Fruit fly (Drosophila melanogaster) whole organism, embryonic: ENCODE results near the gene CG18766.

ENCODE experiments used
- Antp ChIP-seq: fragments of 200-800 bp; sonication (Bioruptor generic); optimal IDR thresholded peaks from 3 replicates; lab custom pipeline; 2016; ENCODE audit warnings: missing biosample characterization, missing genetic modification characterization
- B-H1 ChIP-seq: fragments of 200-800 bp; sonication (Bioruptor generic); IDR thresholded peaks from 3 replicates; pipeline ENCODE4 v1.3.6; 2022; ENCODE audit warnings: missing biosample characterization, missing genetic modification characterization
- CG10654 ChIP-seq: fragments of 200-800 bp; sonication (Bioruptor generic); optimal IDR thresholded peaks from 2 replicates; lab custom pipeline; 2016; ENCODE audit warnings: missing biosample characterization, missing genetic modification characterization
- CG10959 ChIP-seq: fragments of 200-800 bp; sonication (Bioruptor generic); IDR thresholded peaks from 2 replicates; pipeline ENCODE4 v1.3.6; 2022; ENCODE audit warnings: missing biosample characterization, missing genetic modification characterization
- CG11504 ChIP-seq: fragments of 200-800 bp; sonication (Bioruptor generic); optimal IDR thresholded peaks from 3 replicates; lab custom pipeline; 2019; ENCODE audit warnings: missing biosample characterization, mild to moderate bottlenecking, missing genetic modification characterization, moderate library complexity
- CG11695 ChIP-seq: fragments of 200-800 bp; sonication (Bioruptor generic); IDR thresholded peaks from 3 replicates; pipeline ENCODE4 v1.3.6; 2022; ENCODE audit warnings: missing biosample characterization, missing genetic modification characterization
- CG15601 ChIP-seq: fragments of 200-800 bp; sonication (Bioruptor generic); optimal IDR thresholded peaks from 3 replicates; lab custom pipeline; 2019; ENCODE audit warnings: missing biosample characterization, mild to moderate bottlenecking, missing genetic modification characterization, moderate library complexity
- CG17328 ChIP-seq: fragments of 200-800 bp; sonication (Bioruptor generic); IDR thresholded peaks from 2 replicates; pipeline ENCODE4 v1.3.6; 2022; ENCODE audit warnings: missing biosample characterization, missing genetic modification characterization
- CG17359 ChIP-seq: fragments of 200-800 bp; sonication (Bioruptor generic); optimal IDR thresholded peaks from 3 replicates; lab custom pipeline; 2018; ENCODE audit warnings: missing biosample characterization, mild to moderate bottlenecking, missing genetic modification characterization, moderate library complexity
- CG2116 ChIP-seq: fragments of 200-800 bp; sonication (Bioruptor generic); optimal IDR thresholded peaks from 3 replicates; lab custom pipeline; 2018; ENCODE audit warnings: missing biosample characterization, mild to moderate bottlenecking, missing genetic modification characterization
- CG2712 ChIP-seq: fragments of 200-800 bp; optimal IDR thresholded peaks from 3 replicates; lab custom pipeline; 2019; ENCODE audit warnings: missing biosample characterization, mild to moderate bottlenecking, missing genetic modification characterization, moderate library complexity
- CG33557 ChIP-seq: fragments of 200-800 bp; sonication (Bioruptor generic); optimal IDR thresholded peaks from 2 replicates; lab custom pipeline; 2019; ENCODE audit warnings: missing biosample characterization, mild to moderate bottlenecking, missing genetic modification characterization, moderate library complexity
- CG34422 ChIP-seq: fragments of 200-800 bp; sonication (Bioruptor generic); IDR thresholded peaks from 3 replicates; pipeline ENCODE4 v1.3.6; 2022; ENCODE audit warnings: missing biosample characterization, missing genetic modification characterization
- CG3838 ChIP-seq: fragments of 200-800 bp; sonication (Bioruptor generic); optimal IDR thresholded peaks from 3 replicates; lab custom pipeline; 2016; ENCODE audit warnings: missing biosample characterization, missing genetic modification characterization
- CG4707 ChIP-seq: fragments of 200-800 bp; sonication (Bioruptor generic); optimal IDR thresholded peaks from 2 replicates; lab custom pipeline; 2018; ENCODE audit warnings: missing biosample characterization, mild to moderate bottlenecking, missing genetic modification characterization, moderate library complexity
- CG5180 ChIP-seq: fragments of 200-800 bp; sonication (Bioruptor generic); optimal IDR thresholded peaks from 3 replicates; lab custom pipeline; 2017; ENCODE audit warnings: missing biosample characterization, missing genetic modification characterization, mild to moderate bottlenecking, moderate library complexity, missing genetic modification reagents
- CG6765 ChIP-seq: fragments of 200-800 bp; sonication (Bioruptor generic); optimal IDR thresholded peaks from 3 replicates; lab custom pipeline; 2017; ENCODE audit warnings: missing biosample characterization, mild to moderate bottlenecking, missing genetic modification characterization
- CG7271 ChIP-seq: fragments of 200-800 bp; sonication (Bioruptor generic); optimal IDR thresholded peaks from 2 replicates; lab custom pipeline; 2018; ENCODE audit warnings: missing biosample characterization, mild to moderate bottlenecking, missing genetic modification characterization, moderate library complexity
- CG8281 ChIP-seq: fragments of 200-800 bp; sonication (Bioruptor generic); optimal IDR thresholded peaks from 2 replicates; lab custom pipeline; 2018; ENCODE audit warnings: missing biosample characterization, mild to moderate bottlenecking, missing genetic modification characterization, moderate library complexity
- CHES-1-like ChIP-seq: fragments of 200-800 bp; sonication (Bioruptor generic); optimal IDR thresholded peaks from 2 replicates; lab custom pipeline; 2016; ENCODE audit warnings: missing biosample characterization, missing genetic modification characterization
- Ets97D ChIP-seq: fragments of 200-800 bp; sonication (Bioruptor generic); optimal IDR thresholded peaks from 3 replicates; lab custom pipeline; 2016; ENCODE audit warnings: missing biosample characterization, missing genetic modification characterization
- HHEX ChIP-seq: fragments of 200-800 bp; sonication (Bioruptor generic); optimal IDR thresholded peaks from 3 replicates; lab custom pipeline; 2017; ENCODE audit warnings: missing biosample characterization, mild to moderate bottlenecking, missing genetic modification characterization, missing genetic modification reagents
- Hey ChIP-seq: fragments of 200-800 bp; sonication (Bioruptor generic); optimal IDR thresholded peaks from 3 replicates; lab custom pipeline; 2018; ENCODE audit warnings: missing biosample characterization, mild to moderate bottlenecking, missing genetic modification characterization
- Hr51 ChIP-seq, 2 experiments: fragments of 200-800 bp; sonication (Bioruptor generic); optimal IDR thresholded peaks; 2 replicates in 1 of 2; 3 replicates in 1 of 2; lab custom pipeline; 2016 to 2018; ENCODE audit warnings: missing biosample characterization in 2 of 2, missing genetic modification characterization in 2 of 2, mild to moderate bottlenecking in 1 of 2, moderate library complexity in 1 of 2
- Hr78 ChIP-seq, 2 experiments: fragments of 200-800 bp in 1 of 2; fragments of >200 bp in 1 of 2; sonication (Bioruptor generic) in 1 of 2; optimal IDR thresholded peaks; 2 replicates each; lab custom pipeline; 2017 to 2019; ENCODE audit warnings: missing biosample characterization in 2 of 2, missing genetic modification characterization in 2 of 2, mild to moderate bottlenecking in 1 of 2, moderate library complexity in 1 of 2
- Nf-YA ChIP-seq: fragments of 200-800 bp; sonication (Bioruptor generic); IDR thresholded peaks from 2 replicates; pipeline ENCODE4 v1.3.6; 2022; ENCODE audit warnings: missing biosample characterization, missing genetic modification characterization
- PHDP ChIP-seq: fragments of 200-800 bp; sonication (Bioruptor generic); optimal IDR thresholded peaks from 3 replicates; lab custom pipeline; 2018; ENCODE audit warnings: missing biosample characterization, mild to moderate bottlenecking, missing genetic modification characterization, moderate library complexity
- Side ChIP-seq: fragments of 200-800 bp; sonication (Bioruptor generic); optimal IDR thresholded peaks from 2 replicates; lab custom pipeline; 2016; ENCODE audit warnings: missing biosample characterization, missing genetic modification characterization
- Sry-δ ChIP-seq: fragments of 200-800 bp; sonication (Bioruptor generic); optimal IDR thresholded peaks from 2 replicates; lab custom pipeline; 2016; ENCODE audit warnings: missing biosample characterization, missing genetic modification characterization
- ac ChIP-seq: fragments of 200-800 bp; sonication (Bioruptor generic); optimal IDR thresholded peaks from 3 replicates; lab custom pipeline; 2017; ENCODE audit warnings: missing biosample characterization, mild to moderate bottlenecking, missing genetic modification characterization
- al ChIP-seq: fragments of 200-800 bp; sonication (Bioruptor generic); IDR thresholded peaks from 2 replicates; pipeline ENCODE4 v1.3.6; 2022; ENCODE audit warnings: missing biosample characterization, missing genetic modification characterization
- bsh ChIP-seq, 2 experiments: fragments of 200-800 bp; sonication (Bioruptor generic); optimal IDR thresholded peaks; 2 replicates each; lab custom pipeline; 2017 to 2018; ENCODE audit warnings: mild to moderate bottlenecking in 2 of 2, missing biosample characterization in 2 of 2, missing genetic modification characterization in 2 of 2, moderate library complexity in 1 of 2
- btn ChIP-seq: fragments of 200-800 bp; sonication (Bioruptor generic); optimal IDR thresholded peaks from 2 replicates; lab custom pipeline; 2016; ENCODE audit warnings: missing biosample characterization, missing genetic modification characterization
- ci ChIP-seq: fragments of 200-800 bp; sonication (Bioruptor generic); IDR thresholded peaks from 3 replicates; pipeline ENCODE4 v1.3.6; 2022; ENCODE audit warnings: missing biosample characterization, missing genetic modification characterization
- corto ChIP-seq: fragments of 200-800 bp; sonication (Bioruptor generic); optimal IDR thresholded peaks from 2 replicates; lab custom pipeline; 2016; ENCODE audit warnings: missing biosample characterization, mild to moderate bottlenecking, missing genetic modification characterization, moderate library complexity
- gce ChIP-seq: fragments of 200-800 bp; sonication (Bioruptor generic); IDR thresholded peaks from 3 replicates; pipeline ENCODE4 v1.3.6; 2022; ENCODE audit warnings: missing biosample characterization, missing genetic modification characterization
- kni ChIP-seq: fragments of 200-800 bp; sonication (Bioruptor generic); optimal IDR thresholded peaks from 3 replicates; lab custom pipeline; 2017; ENCODE audit warnings: mild to moderate bottlenecking, missing biosample characterization, missing genetic modification reagents, missing genetic modification characterization
- knrl ChIP-seq: fragments of 200-800 bp; sonication (Bioruptor generic); IDR thresholded peaks from 3 replicates; pipeline ENCODE4 v1.3.6; 2022; ENCODE audit warnings: missing biosample characterization, missing genetic modification characterization; ENCODE audit not compliant: partially characterized antibody
- pho ChIP-seq: fragments of 200-800 bp; sonication (Bioruptor generic); optimal IDR thresholded peaks from 2 replicates; lab custom pipeline; 2016; ENCODE audit warnings: missing biosample characterization, missing genetic modification characterization
- prd ChIP-seq, 3 experiments: fragments of >200 bp in 2 of 3; fragments of 200-800 bp in 1 of 3; sonication (Bioruptor generic) in 1 of 3; optimal IDR thresholded peaks in 2 of 3; IDR thresholded peaks in 1 of 3; 2 replicates in 2 of 3; 3 replicates in 1 of 3; pipeline versions ENCODE4 v1.3.6 to Lab custom; 2017 to 2022; ENCODE audit warnings: missing biosample characterization in 1 of 3, missing genetic modification characterization in 1 of 3
- pum ChIP-seq: fragments of 200-800 bp; sonication (Bioruptor generic); optimal IDR thresholded peaks from 2 replicates; lab custom pipeline; 2016; ENCODE audit warnings: missing biosample characterization, missing genetic modification characterization
- sens-2 ChIP-seq: fragments of 200-800 bp; sonication (Bioruptor generic); IDR thresholded peaks from 2 replicates; pipeline ENCODE4 v1.3.6; 2022; ENCODE audit warnings: missing biosample characterization, missing genetic modification characterization
- sqz ChIP-seq: fragments of 200-800 bp; sonication (Bioruptor generic); optimal IDR thresholded peaks from 3 replicates; lab custom pipeline; 2018; ENCODE audit warnings: missing biosample characterization, mild to moderate bottlenecking, missing genetic modification characterization
- tio ChIP-seq: fragments of 200-800 bp; sonication (Bioruptor generic); optimal IDR thresholded peaks from 2 replicates; lab custom pipeline; 2017; ENCODE audit warnings: missing biosample characterization, missing genetic modification characterization, inconsistent platforms
- tll ChIP-seq, 2 experiments: fragments of 200-800 bp in 1 of 2; fragments of >200 bp in 1 of 2; sonication (Bioruptor generic) in 1 of 2; optimal IDR thresholded peaks; 2 replicates each; lab custom pipeline; 2017 to 2019; ENCODE audit warnings: missing biosample characterization in 2 of 2, missing genetic modification characterization in 2 of 2, mild to moderate bottlenecking in 1 of 2, moderate library complexity in 1 of 2
- unpg ChIP-seq: fragments of 200-800 bp; sonication (Bioruptor generic); optimal IDR thresholded peaks from 3 replicates; lab custom pipeline; 2018; ENCODE audit warnings: missing biosample characterization, mild to moderate bottlenecking, missing genetic modification characterization, moderate library complexity
- zfh2 ChIP-seq: fragments of 200-800 bp; sonication (Bioruptor generic); optimal IDR thresholded peaks from 2 replicates; lab custom pipeline; 2016; ENCODE audit warnings: missing biosample characterization, missing genetic modification characterization

Gene CG18766

DNA sequence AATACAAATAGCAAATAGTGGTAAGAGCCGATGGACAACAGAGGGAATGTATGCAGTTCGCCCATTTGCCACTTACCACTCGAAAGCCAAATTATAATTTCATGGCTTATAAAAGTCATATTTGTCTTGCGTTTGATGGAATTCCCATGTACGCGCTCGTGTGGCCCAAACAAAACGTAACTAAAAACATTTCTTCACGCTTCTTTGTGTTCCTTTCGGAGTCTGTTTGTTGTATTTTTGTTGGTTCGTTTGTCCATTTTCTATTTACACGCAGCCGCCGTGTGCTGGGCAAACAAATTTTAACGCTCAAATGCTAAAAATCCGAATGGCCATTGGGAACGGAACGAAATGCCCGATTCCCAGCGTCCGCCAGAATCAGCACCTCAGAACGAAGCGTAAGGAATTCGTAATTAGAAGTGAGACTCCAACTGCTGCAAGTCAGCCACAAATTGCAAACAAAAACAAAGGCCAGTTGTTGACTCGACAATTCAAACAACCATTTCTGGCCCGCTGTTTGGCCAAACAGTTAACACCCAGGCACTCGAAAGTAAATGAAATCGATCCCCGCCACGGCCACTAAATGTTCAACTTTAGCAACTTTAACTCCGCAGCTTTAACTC lies 36.2 kb downstream of the CG18766 start (continued):
- peak; percentile 24 for TF ChIP-seq CG11504
- no peak for TF ChIP-seq zfh2 (GFP tag; lab: Kevin White, UChicago)
- peak; percentile 4 for TF ChIP-seq CG2116 (GFP tag; lab: Kevin White, UChicago)
- TF ChIP-seq Sry-δ = peak; percentile 19
- TF ChIP-seq sens-2 (GFP tag; lab: Robert Waterston, UW) = no peak
- peak; percentile 49 for TF ChIP-seq CG5180 (GFP tag; lab: Kevin White, UChicago)
- peak; percentile 36 for TF ChIP-seq btn (GFP tag; lab: Kevin White, UChicago)
- peak; percentile 25 for TF ChIP-seq CG6765 (GFP tag; lab: Kevin White, UChicago)
- peak; percentile 89 for TF ChIP-seq kni (GFP tag; lab: Kevin White, UChicago)
- 0 out of 2 replicates have a peak, but pooled peaks have one; percentile 16 for TF ChIP-seq CG10959
- no peak for TF ChIP-seq CG34422
- peak; percentile 22 for TF ChIP-seq CG8281 (tag; lab: Kevin White, UChicago)
- TF ChIP-seq Side = peak; percentile 48
- TF ChIP-seq ci (GFP tag; lab: Robert Waterston, UW) = peak; percentile 67; the same call in 2 of the 3 replicates
- peak; percentile 76 for TF ChIP-seq CG7271 (tag; lab: Kevin White, UChicago)
- no peak for TF ChIP-seq Hey (tag; lab: Kevin White, UChicago)
- TF ChIP-seq Hr78 (GFP tag; optimal IDR thresholded peaks at IDR 0.05; lab: Kevin White, UChicago) = no peak
- TF ChIP-seq gce (GFP tag; lab: Robert Waterston, UW) = peak; percentile 70; the same call in 1 of the 3 replicates
- no peak for TF ChIP-seq tio (GFP tag; lab: Kevin White, UChicago)
- TF ChIP-seq CG3838 (GFP tag; lab: Kevin White, UChicago) = no peak
- peak; percentile 1 for TF ChIP-seq Antp
- no peak for TF ChIP-seq Ets97D (GFP tag; lab: Kevin White, UChicago)
- peak in 1 of 2 experiments; percentile 46 for TF ChIP-seq bsh (GFP tag; optimal IDR thresholded peaks at IDR 0.05; lab: Kevin White, UChicago)
- TF ChIP-seq CG4707 (GFP tag; lab: Kevin White, UChicago) = peak; percentile 8
- TF ChIP-seq HHEX (GFP tag; lab: Kevin White, UChicago) = peak; percentile 46
- peak; percentile 60 for TF ChIP-seq CG17359 (tag; lab: Kevin White, UChicago)
- TF ChIP-seq CG2712 (tag; lab: Kevin White, UChicago) = peak; percentile 20
- TF ChIP-seq unpg (GFP tag; lab: Kevin White, UChicago) = peak; percentile 4
- TF ChIP-seq CG17328 (GFP tag; lab: Robert Waterston, UW) = peak; percentile 47; the same call in 1 of the 2 replicates
- TF ChIP-seq tll (GFP tag; optimal IDR thresholded peaks at IDR 0.05; lab: Kevin White, UChicago) = peak in 1 of 2 experiments; percentile 90
- peak; percentile 33; the same call in 1 of the 3 replicates for TF ChIP-seq B-H1 (GFP tag; lab: Robert Waterston, UW)
- TF ChIP-seq CG15601 (tag; lab: Kevin White, UChicago) = peak; percentile 62
- TF ChIP-seq CG10654 (GFP tag; lab: Kevin White, UChicago) = peak; percentile 28
- peak; percentile 15 for TF ChIP-seq ac (GFP tag; lab: Kevin White, UChicago)
- TF ChIP-seq prd (optimal IDR thresholded peaks at IDR 0.05; lab: Kevin White, UChicago) = no peak
- TF ChIP-seq prd (GFP tag; IDR thresholded peaks at IDR 0.05; lab: Robert Waterston, UW) = peak; percentile 59
- peak; percentile 19 for TF ChIP-seq pho (GFP tag; lab: Kevin White, UChicago)
- TF ChIP-seq CG33557 (GFP tag; lab: Kevin White, UChicago) = peak; percentile 64
- no peak for TF ChIP-seq knrl (GFP tag; lab: Robert Waterston, UW)
- peak in 1 of 2 experiments; percentile 24 for TF ChIP-seq Hr51 (GFP tag; optimal IDR thresholded peaks at IDR 0.05; lab: Kevin White, UChicago)
- TF ChIP-seq PHDP (tag; lab: Kevin White, UChicago) = peak; percentile 18
- TF ChIP-seq CHES-1-like (GFP tag; lab: Kevin White, UChicago) = peak; percentile 37
- peak; percentile 17 for TF ChIP-seq pum (GFP tag; lab: Kevin White, UChicago)
- peak; percentile 1 for TF ChIP-seq sqz (GFP tag; lab: Kevin White, UChicago)
- no peak for TF ChIP-seq corto (GFP tag; lab: Kevin White, UChicago)
- TF ChIP-seq CG11695 = peak; percentile 58; the same call in 1 of the 3 replicates
- peak; percentile 31; the same call in 1 of the 2 replicates for TF ChIP-seq al (GFP tag; lab: Robert Waterston, UW)
- TF ChIP-seq Nf-YA (GFP tag; lab: Robert Waterston, UW) = peak; percentile 64
